Fruit fly (Drosophila melanogaster): Measurements from ENCODE around the gene CG8219.

The CG8219 gene

dm6 chr3L:6184884-6185438 is 15.3 kb upstream of the CG8219 start, which contains the start of the genes D19B and CG43293 (continued):
- TF ChIP-seq prd (optimal IDR thresholded peaks at IDR 0.05) (no peak), prd (GFP tag; IDR thresholded peaks at IDR 0.05) (peak; percentile 94), pb (GFP tag; optimal IDR thresholded peaks at IDR 0.05) (peak; percentile 80), Sry-β (GFP tag; optimal IDR thresholded peaks at IDR 0.05) (peak; percentile 84), HLH3B (GFP tag; IDR thresholded peaks at IDR 0.05) (peak; percentile 91), bab2 (GFP tag; optimal IDR thresholded peaks at IDR 0.05) (peak; percentile 91), ERR (GFP tag; optimal IDR thresholded peaks at IDR 0.05) (peak; percentile 90), Sox102F (GFP tag; optimal IDR thresholded peaks at IDR 0.05) (peak; percentile 89), Myb (GFP tag; optimal IDR thresholded peaks at IDR 0.05) (peak; percentile 59), E2f1 (GFP tag; IDR thresholded peaks at IDR 0.05) (peak; percentile 91), CG12071 (GFP tag; optimal IDR thresholded peaks at IDR 0.05) (peak; percentile 88), gcm2 (GFP tag; optimal IDR thresholded peaks at IDR 0.05) (peak; percentile 66), emc (GFP tag; optimal IDR thresholded peaks at IDR 0.05) (peak; percentile 31), exex (tag; optimal IDR thresholded peaks at IDR 0.05) (no peak), Lim3 (GFP tag; IDR thresholded peaks at IDR 0.05) (peak; percentile 69), Hr78 (GFP tag; optimal IDR thresholded peaks at IDR 0.05) (no peak), Gsc (GFP tag; IDR thresholded peaks at IDR 0.05) (no peak), Max (GFP tag; optimal IDR thresholded peaks at IDR 0.05) (peak; percentile 78), CG8281 (tag; optimal IDR thresholded peaks at IDR 0.05) (peak; percentile 61), chif (GFP tag; optimal IDR thresholded peaks at IDR 0.05) (peak; percentile 80 to 87), CG12219 (GFP tag; optimal IDR thresholded peaks at IDR 0.05) (peak; percentile 84), CG32532 (GFP tag; IDR thresholded peaks at IDR 0.05) (peak; percentile 97), Sry-δ (GFP tag; optimal IDR thresholded peaks at IDR 0.05) (peak; percentile 90), HLH54F (GFP tag; optimal IDR thresholded peaks at IDR 0.05) (peak; percentile 91), CG12659 (GFP tag; optimal IDR thresholded peaks at IDR 0.05) (peak; percentile 95), ab (GFP tag; optimal IDR thresholded peaks at IDR 0.05) (peak; percentile 72), MTF-1 (GFP tag; optimal IDR thresholded peaks at IDR 0.05; ENCODE audit: borderline replicate concordance) (peak; percentile 82), Ravus (GFP tag; IDR thresholded peaks at IDR 0.05) (peak; percentile 61), lov (optimal IDR thresholded peaks at IDR 0.05) (no peak), lov (GFP tag; IDR thresholded peaks at IDR 0.05) (peak; percentile 71; the same call in 2 of the 3 replicates), CG5180 (GFP tag; optimal IDR thresholded peaks at IDR 0.05) (no peak), CG1647 (GFP tag; optimal IDR thresholded peaks at IDR 0.05) (peak; percentile 83), CG13424 (tag; optimal IDR thresholded peaks at IDR 0.05) (peak; percentile 87), trh (GFP tag; optimal IDR thresholded peaks at IDR 0.05) (peak; percentile 83), sens-2 (GFP tag; IDR thresholded peaks at IDR 0.05) (peak; percentile 64), zf30C (GFP tag; optimal IDR thresholded peaks at IDR 0.05) (peak; percentile 25), tup (GFP tag; optimal IDR thresholded peaks at IDR 0.05) (peak; percentile 84), Lpt (GFP tag; optimal IDR thresholded peaks at IDR 0.05) (no peak), Asciz (GFP tag; optimal IDR thresholded peaks at IDR 0.05) (peak; percentile 80), D19A (tag; optimal IDR thresholded peaks at IDR 0.05) (peak; percentile 94), maf-S (GFP tag; optimal IDR thresholded peaks at IDR 0.05) (peak; percentile 78), Gug (GFP tag; IDR thresholded peaks at IDR 0.05) (peak; percentile 97), Fer3 (tag; optimal IDR thresholded peaks at IDR 0.05) (peak; percentile 89), CG6854 (GFP tag; optimal IDR thresholded peaks at IDR 0.05) (peak; percentile 64), Antp (GFP tag; optimal IDR thresholded peaks at IDR 0.05) (peak; percentile 93), CG10565 (GFP tag; optimal IDR thresholded peaks at IDR 0.05) (no peak), GATAe (GFP tag; conservative IDR thresholded peaks at IDR 0.05) (no peak; the same call in 1 of the 2 replicates), jigr1 (GFP tag; IDR thresholded peaks at IDR 0.05) (0 out of 3 replicates have a peak, but pooled peaks have one; percentile 24), Taf1 (GFP tag; IDR thresholded peaks at IDR 0.05) (peak; percentile 82), HmgD (GFP tag; optimal IDR thresholded peaks at IDR 0.05) (peak; percentile 85), klu (GFP tag; IDR thresholded peaks at IDR 0.05) (peak; percentile 92)
